Fruit fly (Drosophila melanogaster) Kc167 (cell line): ENCODE data around the gene CG6574.

Experiments
- Myc ChIP-seq: fragments of >200 bp; optimal IDR thresholded peaks from 2 replicates; lab custom pipeline; 2017; ENCODE audit warnings: missing external identifiers
- Sin3A ChIP-seq: fragments of >200 bp; optimal IDR thresholded peaks from 2 replicates; lab custom pipeline; 2018; ENCODE audit warnings: missing external identifiers
- h ChIP-seq: fragments of >200 bp; optimal IDR thresholded peaks from 3 replicates; lab custom pipeline; 2018; ENCODE audit warnings: missing external identifiers
- psq ChIP-seq: fragments of >200 bp; optimal IDR thresholded peaks from 2 replicates; lab custom pipeline; 2017; ENCODE audit warnings: missing external identifiers

dm6 chr3R:10868427-10868962 lies 5.7 kb upstream of the CG6574 start, which contains the start of the genes SelR and Tsp86D:
- no peak for TF ChIP-seq h
- no peak for TF ChIP-seq Sin3A (lab: Kevin White, UChicago)
- TF ChIP-seq Myc (lab: Kevin White, UChicago), result no peak
- TF ChIP-seq psq (lab: Kevin White, UChicago), result no peak
